Worm (Caenorhabditis elegans) whole organism, L4 larva: ENCODE measurements around the gene bbs-5.

Experiments used
- unc-39 ChIP-seq: sonication (generic microtip); optimal IDR thresholded peaks from 2 replicates; lab custom pipeline; 2017; ENCODE audit warnings: missing biosample characterization, missing genetic modification characterization
- zag-1 ChIP-seq: fragments of 150-350 bp; optimal IDR thresholded peaks from 2 replicates; lab custom pipeline; 2014; ENCODE audit warnings: missing biosample characterization, missing genetic modification characterization
- zfp-3 ChIP-seq: fragments of 200-800 bp; sonication (Bioruptor generic); conservative IDR thresholded peaks from 2 replicates; pipeline ENCODE4 v1.3.6; 2022; ENCODE audit warnings: missing genetic modification reagents, missing genetic modification characterization, missing compliant biosample characterization

ce11 chrIII:10290541-10290940 is 29.0 kb upstream of the bbs-5 start:
- TF ChIP-seq zfp-3 (GFP tag; lab: Robert Waterston, UW), result no peak
- TF ChIP-seq zag-1, result no peak
- TF ChIP-seq unc-39 (tag; lab: Kevin White, UChicago), result no peak
